Worm (Caenorhabditis elegans): ENCODE results near the gene erp-44.2.

erp-44.2 gene

DNA sequence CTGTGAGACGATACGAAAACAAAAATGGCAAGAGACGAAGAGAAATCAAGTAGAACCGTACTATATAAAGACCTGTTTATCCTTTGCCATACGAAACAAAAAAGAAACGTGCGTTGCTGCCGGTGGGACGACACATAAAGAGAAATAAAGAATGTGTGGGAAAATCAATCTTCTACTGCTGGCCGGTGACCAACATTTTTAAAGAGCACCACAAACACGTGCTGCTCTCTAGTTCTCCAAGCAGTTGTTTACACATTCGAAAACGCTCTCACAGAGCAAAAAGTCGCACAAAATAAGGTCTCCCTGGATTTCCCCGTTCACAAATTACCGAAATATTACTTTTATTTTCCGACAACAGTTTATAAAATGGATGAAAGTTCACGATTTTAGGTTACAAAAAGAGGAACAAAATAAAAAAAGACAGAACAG, 44.9 kb downstream of the erp-44.2 start, which contains the start of gene imp-3:
Gene imp-3 (minus strand): TSS at position 93 of the 429 bp plus-strand sequence.
- TF ChIP-seq grh-1 (GFP tag; IDR thresholded peaks at IDR 0.05) (0 out of 2 replicates have a peak, but pooled peaks have one; percentile 25), nhr-77 (tag; optimal IDR thresholded peaks at IDR 0.05) (no peak), nhr-85 (tag) (peak; percentile 40), xbp-1 (tag; optimal IDR thresholded peaks at IDR 0.05) (peak; percentile 7), dsc-1 (tag; optimal IDR thresholded peaks at IDR 0.05) (peak; percentile 18), elt-2 (tag; optimal IDR thresholded peaks at IDR 0.05) (peak; percentile 6), mdl-1 (tag; optimal IDR thresholded peaks at IDR 0.05) (peak in 1 of 2 experiments; percentile 78), lin-35 (GFP tag; optimal IDR thresholded peaks at IDR 0.05) (peak; percentile 13 to 62), hlh-17 (GFP tag; optimal IDR thresholded peaks at IDR 0.05; ENCODE audit: borderline replicate concordance) (no peak), ceh-82 (tag; optimal IDR thresholded peaks at IDR 0.05) (no peak), nhr-19 (GFP tag; conservative IDR thresholded peaks at IDR 0.05) (0 out of 2 replicates have a peak, but pooled peaks have one; percentile 11), ztf-4 (tag; optimal IDR thresholded peaks at IDR 0.05) (peak; percentile 36), nhr-237 (tag; optimal IDR thresholded peaks at IDR 0.05) (no peak), ceh-88 (GFP tag; IDR thresholded peaks at IDR 0.05) (0 out of 2 replicates have a peak, but pooled peaks have one; percentile 11), unc-130 (tag; optimal IDR thresholded peaks at IDR 0.05) (peak; percentile 32), aly-2 (tag; optimal IDR thresholded peaks at IDR 0.05) (peak; percentile 16), hlh-4 (tag; optimal IDR thresholded peaks at IDR 0.05) (no peak), blmp-1 (tag; optimal IDR thresholded peaks at IDR 0.05) (peak; percentile 21), sptf-1 (tag; optimal IDR thresholded peaks at IDR 0.05) (no peak), C04F5.9 (tag; optimal IDR thresholded peaks at IDR 0.05) (no peak), nhr-71 (tag; optimal IDR thresholded peaks at IDR 0.05) (peak; percentile 65), mef-2 (tag; optimal IDR thresholded peaks at IDR 0.05) (no peak), efl-1 (optimal IDR thresholded peaks at IDR 0.05) (peak; percentile 26 to 42), efl-1 (GFP tag; optimal IDR thresholded peaks at IDR 0.05 in 1 of 2) (peak; percentile 21 to 95), sup-37 (GFP tag; optimal IDR thresholded peaks at IDR 0.05) (no peak), tbx-2 (tag; optimal IDR thresholded peaks at IDR 0.05) (peak; percentile 37), nhr-20 (tag; optimal IDR thresholded peaks at IDR 0.05) (peak; percentile 46), ama-1 (optimal IDR thresholded peaks at IDR 0.05) (peak; percentile 93), rnt-1 (tag; optimal IDR thresholded peaks at IDR 0.05) (peak; percentile 31), nhr-47 (tag; optimal IDR thresholded peaks at IDR 0.05) (peak; percentile 66), ceh-90 (tag; optimal IDR thresholded peaks at IDR 0.05) (no peak), nhr-90 (tag; optimal IDR thresholded peaks at IDR 0.05; ENCODE audit: poor library complexity) (peak; percentile 58), elt-3 (tag; optimal IDR thresholded peaks at IDR 0.05) (peak in 3 of 6 experiments; percentile 12 to 56 (median 15)), dpl-1 (GFP tag; optimal IDR thresholded peaks at IDR 0.05) (peak in 2 of 3 experiments; percentile 31 to 41), irx-1 (tag; optimal IDR thresholded peaks at IDR 0.05) (peak; percentile 18), lin-39 (tag; optimal IDR thresholded peaks at IDR 0.05) (no peak), lsy-2 (tag; optimal IDR thresholded peaks at IDR 0.05) (peak; percentile 55 to 60), snu-23 (GFP tag; optimal IDR thresholded peaks at IDR 0.05) (peak; percentile 57), lin-14 (GFP tag; optimal IDR thresholded peaks at IDR 0.05) (peak; percentile 71), mep-1 (tag; optimal IDR thresholded peaks at IDR 0.05) (no peak), nhr-28 (tag; optimal IDR thresholded peaks at IDR 0.05) (no peak)

DNA sequence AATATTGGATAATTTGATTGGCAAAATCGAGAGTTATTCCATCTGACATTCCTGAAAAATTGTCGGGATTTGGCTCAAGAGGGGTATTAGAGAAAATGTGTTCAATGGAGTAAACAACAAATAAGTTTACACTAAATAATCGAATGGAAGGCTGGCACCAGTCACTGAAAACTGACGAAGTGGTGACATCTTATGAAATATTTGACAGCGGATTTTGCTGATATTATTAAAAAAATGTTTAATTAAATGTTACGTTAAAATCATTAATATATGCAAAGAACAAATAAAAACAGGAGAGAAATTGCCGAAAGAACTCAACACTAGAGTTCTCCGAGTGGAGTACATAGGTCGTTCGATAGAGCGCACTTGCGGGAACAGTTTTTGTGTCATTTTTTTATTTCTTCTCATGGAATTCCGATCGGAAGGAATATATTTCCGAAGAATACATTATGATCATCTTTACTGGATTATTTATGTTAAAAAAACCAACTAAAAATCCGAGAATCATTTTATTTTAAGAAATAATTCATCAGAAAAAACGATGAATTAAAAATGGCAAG, 48.9 kb downstream of the erp-44.2 start, which contains the start of gene tag-322:
Gene tag-322 (minus strand): TSS at position 51 of the 560 bp plus-strand sequence.
- TF ChIP-seq nhr-237 (tag; optimal IDR thresholded peaks at IDR 0.05) (no peak), aha-1 (tag; optimal IDR thresholded peaks at IDR 0.05) (no peak), blmp-1 (tag; optimal IDR thresholded peaks at IDR 0.05) (peak; percentile 51), nhr-19 (GFP tag; conservative IDR thresholded peaks at IDR 0.05) (peak; percentile 62), mef-2 (tag; optimal IDR thresholded peaks at IDR 0.05) (no peak), nhr-47 (tag; optimal IDR thresholded peaks at IDR 0.05) (peak; percentile 80), nhr-85 (tag) (peak; percentile 83), swsn-7 (tag; optimal IDR thresholded peaks at IDR 0.05) (peak; percentile 80), jun-1 (tag; optimal IDR thresholded peaks at IDR 0.05) (no peak), lin-15B (tag; optimal IDR thresholded peaks at IDR 0.05) (peak; percentile 76), dpl-1 (GFP tag; optimal IDR thresholded peaks at IDR 0.05) (peak; percentile 53 to 74 (median 72)), ceh-8 (GFP tag; optimal IDR thresholded peaks at IDR 0.05) (no peak), snu-23 (GFP tag; optimal IDR thresholded peaks at IDR 0.05) (peak; percentile 83), egl-13 (tag; optimal IDR thresholded peaks at IDR 0.05) (peak; percentile 42), fkh-8 (tag; optimal IDR thresholded peaks at IDR 0.05) (peak; percentile 16), mdl-1 (tag; optimal IDR thresholded peaks at IDR 0.05) (peak in 1 of 2 experiments; percentile 32), C04F5.9 (tag; optimal IDR thresholded peaks at IDR 0.05) (no peak), nhr-71 (tag; optimal IDR thresholded peaks at IDR 0.05) (peak; percentile 85), ceh-82 (tag; optimal IDR thresholded peaks at IDR 0.05) (peak; percentile 52 to 59 (median 52)), ztf-11 (tag; optimal IDR thresholded peaks at IDR 0.05) (peak in 1 of 2 experiments; percentile 30), rnt-1 (tag; optimal IDR thresholded peaks at IDR 0.05) (peak; percentile 73), tbx-2 (tag; optimal IDR thresholded peaks at IDR 0.05) (peak; percentile 65), ztf-4 (tag; optimal IDR thresholded peaks at IDR 0.05) (no peak), sptf-1 (tag; optimal IDR thresholded peaks at IDR 0.05) (no peak), isw-1 (GFP tag; IDR thresholded peaks at IDR 0.05) (peak; percentile 15; the same call in 1 of the 2 replicates)

All from whole organism, L1 larva.